Fruit fly (Drosophila melanogaster) whole organism, embryonic: ENCODE data around the gene Pink1.
A peak's percentile ranks its signal among the peaks of the same experiment; 100 is the strongest.

Experiments used
- Asciz ChIP-seq: fragments of 200-800 bp; sonication (Bioruptor generic); optimal IDR thresholded peaks from 2 replicates; lab custom pipeline; 2017; ENCODE audit warnings: missing biosample characterization, mild to moderate bottlenecking, missing genetic modification characterization, missing genetic modification reagents
- Atf3 ChIP-seq: fragments of 200-800 bp; sonication (Bioruptor generic); optimal IDR thresholded peaks from 3 replicates; lab custom pipeline; 2016; ENCODE audit warnings: missing biosample characterization, missing genetic modification characterization
- BEAF-32 ChIP-seq: fragments of 200-800 bp; sonication (Bioruptor generic); optimal IDR thresholded peaks from 3 replicates; lab custom pipeline; 2017; ENCODE audit warnings: missing biosample characterization, missing genetic modification characterization, mild to moderate bottlenecking, moderate library complexity, missing genetic modification reagents
- CG10366 ChIP-seq: fragments of 200-800 bp; sonication (Bioruptor generic); IDR thresholded peaks from 2 replicates; pipeline ENCODE4 v1.3.6; 2022; ENCODE audit warnings: missing biosample characterization, missing genetic modification characterization
- CG10543 ChIP-seq: fragments of 200-800 bp; sonication (Bioruptor generic); optimal IDR thresholded peaks from 3 replicates; lab custom pipeline; 2017; ENCODE audit warnings: missing biosample characterization, mild to moderate bottlenecking, missing genetic modification characterization, moderate library complexity
- CG10979 ChIP-seq: fragments of 200-800 bp; sonication (Bioruptor generic); optimal IDR thresholded peaks from 2 replicates; lab custom pipeline; 2018; ENCODE audit warnings: missing biosample characterization, mild to moderate bottlenecking, missing genetic modification characterization, moderate library complexity
- CG11695 ChIP-seq: fragments of 200-800 bp; sonication (Bioruptor generic); IDR thresholded peaks from 3 replicates; pipeline ENCODE4 v1.3.6; 2022; ENCODE audit warnings: missing biosample characterization, missing genetic modification characterization
- CG12071 ChIP-seq: fragments of 200-800 bp; sonication (Bioruptor generic); optimal IDR thresholded peaks from 3 replicates; lab custom pipeline; 2018; ENCODE audit warnings: missing biosample characterization, mild to moderate bottlenecking, missing genetic modification characterization
- CG12219 ChIP-seq: fragments of 200-800 bp; sonication (Bioruptor generic); optimal IDR thresholded peaks from 3 replicates; lab custom pipeline; 2018; ENCODE audit warnings: missing biosample characterization, mild to moderate bottlenecking, missing genetic modification characterization
- CG1233 ChIP-seq: fragments of 200-800 bp; sonication (Bioruptor generic); optimal IDR thresholded peaks from 4 replicates; lab custom pipeline; 2018; ENCODE audit warnings: missing biosample characterization, mild to moderate bottlenecking, missing genetic modification characterization
- CG14965 ChIP-seq: fragments of 200-800 bp; sonication (Bioruptor generic); optimal IDR thresholded peaks from 2 replicates; lab custom pipeline; 2016; ENCODE audit warnings: missing biosample characterization, missing genetic modification characterization, borderline replicate concordance
- CG18011 ChIP-seq: fragments of 200-800 bp; sonication (Bioruptor generic); optimal IDR thresholded peaks from 2 replicates; lab custom pipeline; 2017; ENCODE audit warnings: missing biosample characterization, missing genetic modification characterization, mild to moderate bottlenecking, moderate library complexity, missing genotype
- CG2889 ChIP-seq: fragments of 200-800 bp; sonication (Bioruptor generic); IDR thresholded peaks from 3 replicates; pipeline ENCODE4 v1.3.6; 2022; ENCODE audit warnings: missing biosample characterization, missing genetic modification characterization
- CG3163 ChIP-seq: fragments of 200-800 bp; sonication (Bioruptor generic); optimal IDR thresholded peaks from 3 replicates; lab custom pipeline; 2016; ENCODE audit warnings: missing biosample characterization, missing genetic modification characterization
- CG5180 ChIP-seq: fragments of 200-800 bp; sonication (Bioruptor generic); optimal IDR thresholded peaks from 3 replicates; lab custom pipeline; 2017; ENCODE audit warnings: missing biosample characterization, missing genetic modification characterization, mild to moderate bottlenecking, moderate library complexity, missing genetic modification reagents
- CG7839 ChIP-seq: fragments of 200-800 bp; sonication (Bioruptor generic); optimal IDR thresholded peaks from 3 replicates; lab custom pipeline; 2018; ENCODE audit warnings: missing biosample characterization, mild to moderate bottlenecking, missing genetic modification characterization, moderate library complexity
- CG7928 ChIP-seq: fragments of 200-800 bp; sonication (Bioruptor generic); optimal IDR thresholded peaks from 2 replicates; lab custom pipeline; 2017; ENCODE audit warnings: missing biosample characterization, mild to moderate bottlenecking, missing genetic modification characterization
- CG9727 ChIP-seq: fragments of 200-800 bp; sonication (Bioruptor generic); optimal IDR thresholded peaks from 3 replicates; lab custom pipeline; 2017; ENCODE audit warnings: missing biosample characterization, mild to moderate bottlenecking, missing genetic modification characterization
- CkIIα-i1 ChIP-seq: fragments of 200-800 bp; sonication (Bioruptor generic); IDR thresholded peaks from 2 replicates; pipeline ENCODE4 v1.3.6; 2022; ENCODE audit warnings: missing biosample characterization, missing genetic modification characterization
- Hey ChIP-seq: fragments of 200-800 bp; sonication (Bioruptor generic); optimal IDR thresholded peaks from 3 replicates; lab custom pipeline; 2018; ENCODE audit warnings: missing biosample characterization, mild to moderate bottlenecking, missing genetic modification characterization
- Hmr ChIP-seq: fragments of 200-800 bp; sonication (Bioruptor generic); optimal IDR thresholded peaks from 3 replicates; lab custom pipeline; 2017; ENCODE audit warnings: mild to moderate bottlenecking, missing biosample characterization, missing genetic modification reagents, missing genetic modification characterization
- NFAT ChIP-seq: fragments of 200-800 bp; sonication (Bioruptor generic); IDR thresholded peaks from 2 replicates; pipeline ENCODE4 v1.3.6; 2022; ENCODE audit warnings: missing biosample characterization, missing genetic modification characterization
- Scr ChIP-seq: fragments of 200-800 bp; sonication (Bioruptor generic); IDR thresholded peaks from 2 replicates; pipeline ENCODE4 v1.3.6; 2022; ENCODE audit warnings: missing biosample characterization, missing genetic modification characterization; ENCODE audit not compliant: partially characterized antibody
- Sox100B ChIP-seq: fragments of 200-800 bp; sonication (Bioruptor generic); optimal IDR thresholded peaks from 3 replicates; lab custom pipeline; 2018; ENCODE audit warnings: missing biosample characterization, mild to moderate bottlenecking, missing genetic modification characterization
- Trl ChIP-seq, 3 experiments: fragments of >200 bp in 2 of 3; fragments of 200-800 bp in 1 of 3; sonication (Bioruptor generic) in 1 of 3; optimal IDR thresholded peaks; 2 replicates in 1 of 3; 3 replicates in 2 of 3; lab custom pipeline; 2016 to 2017; ENCODE audit warnings: missing biosample characterization in 1 of 3, missing genetic modification characterization in 1 of 3
- amos ChIP-seq: fragments of 200-800 bp; sonication (Bioruptor generic); IDR thresholded peaks from 2 replicates; pipeline ENCODE4 v1.3.6; 2022; ENCODE audit warnings: missing biosample characterization, missing genetic modification characterization; ENCODE audit not compliant: partially characterized antibody
- aop ChIP-seq: fragments of 200-800 bp; sonication (Bioruptor generic); IDR thresholded peaks from 2 replicates; pipeline ENCODE4 v1.3.6; 2022; ENCODE audit warnings: missing biosample characterization, missing genetic modification characterization
- ato ChIP-seq: fragments of 200-800 bp; sonication (Bioruptor generic); IDR thresholded peaks from 2 replicates; pipeline ENCODE4 v1.3.6; 2022; ENCODE audit warnings: missing biosample characterization, missing genetic modification characterization; ENCODE audit not compliant: partially characterized antibody
- bab2 ChIP-seq: fragments of 200-800 bp; sonication (Bioruptor generic); optimal IDR thresholded peaks from 2 replicates; lab custom pipeline; 2016; ENCODE audit warnings: missing biosample characterization, missing genetic modification characterization
- crp ChIP-seq, 2 experiments: fragments of 200-800 bp; sonication (Bioruptor generic); optimal IDR thresholded peaks; 2 replicates in 1 of 2; 3 replicates in 1 of 2; lab custom pipeline; 2017; ENCODE audit warnings: missing biosample characterization in 2 of 2, missing genetic modification characterization in 2 of 2, mild to moderate bottlenecking in 1 of 2, moderate library complexity in 1 of 2
- da ChIP-seq: fragments of 200-800 bp; sonication (Bioruptor generic); optimal IDR thresholded peaks from 2 replicates; lab custom pipeline; 2016; ENCODE audit warnings: missing biosample characterization, missing genetic modification characterization
- danr ChIP-seq: fragments of 200-800 bp; sonication (Bioruptor generic); IDR thresholded peaks from 2 replicates; pipeline ENCODE4 v1.3.6; 2022; ENCODE audit warnings: missing biosample characterization, missing genetic modification characterization
- gsb ChIP-seq: fragments of 200-800 bp; sonication (Bioruptor generic); IDR thresholded peaks from 2 replicates; pipeline ENCODE4 v1.3.6; 2022; ENCODE audit warnings: missing biosample characterization, missing genetic modification characterization
- h ChIP-seq: fragments of >200 bp; optimal IDR thresholded peaks from 2 replicates; lab custom pipeline; 2017
- ind ChIP-seq: fragments of 200-800 bp; sonication (Bioruptor generic); optimal IDR thresholded peaks from 3 replicates; lab custom pipeline; 2016; ENCODE audit warnings: missing biosample characterization, missing genetic modification characterization
- klu ChIP-seq: fragments of 200-800 bp; sonication (Bioruptor generic); IDR thresholded peaks from 2 replicates; pipeline ENCODE4 v1.3.6; 2022; ENCODE audit warnings: missing biosample characterization, missing genetic modification characterization
- knrl ChIP-seq: fragments of 200-800 bp; sonication (Bioruptor generic); IDR thresholded peaks from 3 replicates; pipeline ENCODE4 v1.3.6; 2022; ENCODE audit warnings: missing biosample characterization, missing genetic modification characterization; ENCODE audit not compliant: partially characterized antibody
- lmd ChIP-seq: fragments of 200-800 bp; sonication (Bioruptor generic); IDR thresholded peaks from 2 replicates; pipeline ENCODE4 v1.3.6; 2022; ENCODE audit warnings: missing biosample characterization, missing genetic modification characterization
- maf-S ChIP-seq: fragments of 200-800 bp; sonication (Bioruptor generic); optimal IDR thresholded peaks from 2 replicates; lab custom pipeline; 2016; ENCODE audit warnings: missing biosample characterization, missing genetic modification characterization
- nau ChIP-seq: fragments of 200-800 bp; sonication (Bioruptor generic); optimal IDR thresholded peaks from 3 replicates; lab custom pipeline; 2017; ENCODE audit warnings: missing biosample characterization, mild to moderate bottlenecking, missing genetic modification characterization, missing genetic modification reagents
- nom ChIP-seq: fragments of 200-800 bp; sonication (Bioruptor generic); optimal IDR thresholded peaks from 2 replicates; lab custom pipeline; 2017; ENCODE audit warnings: missing biosample characterization, missing genetic modification characterization, mild to moderate bottlenecking, moderate library complexity, missing genetic modification reagents
- org-1 ChIP-seq: fragments of 200-800 bp; sonication (Bioruptor generic); optimal IDR thresholded peaks from 2 replicates; lab custom pipeline; 2017; ENCODE audit warnings: missing biosample characterization, missing genetic modification characterization
- pho ChIP-seq: fragments of 200-800 bp; sonication (Bioruptor generic); optimal IDR thresholded peaks from 2 replicates; lab custom pipeline; 2016; ENCODE audit warnings: missing biosample characterization, missing genetic modification characterization
- pzg ChIP-seq: fragments of 200-800 bp; sonication (Bioruptor generic); optimal IDR thresholded peaks from 3 replicates; lab custom pipeline; 2018; ENCODE audit warnings: missing biosample characterization, mild to moderate bottlenecking, missing genetic modification characterization, moderate library complexity
- rib ChIP-seq: fragments of 200-800 bp; sonication (Bioruptor generic); IDR thresholded peaks from 2 replicates; pipeline ENCODE4 v1.3.6; 2022; ENCODE audit warnings: missing biosample characterization, missing genetic modification characterization
- sens-2 ChIP-seq: fragments of 200-800 bp; sonication (Bioruptor generic); IDR thresholded peaks from 2 replicates; pipeline ENCODE4 v1.3.6; 2022; ENCODE audit warnings: missing biosample characterization, missing genetic modification characterization
- stwl ChIP-seq: fragments of 200-800 bp; sonication (Bioruptor generic); optimal IDR thresholded peaks from 3 replicates; lab custom pipeline; 2018; ENCODE audit warnings: missing biosample characterization, mild to moderate bottlenecking, missing genetic modification characterization, moderate library complexity
- tll ChIP-seq, 2 experiments: fragments of 200-800 bp in 1 of 2; fragments of >200 bp in 1 of 2; sonication (Bioruptor generic) in 1 of 2; optimal IDR thresholded peaks; 2 replicates each; lab custom pipeline; 2017 to 2019; ENCODE audit warnings: missing biosample characterization in 2 of 2, missing genetic modification characterization in 2 of 2, mild to moderate bottlenecking in 1 of 2, moderate library complexity in 1 of 2
- twi ChIP-seq: fragments of 200-800 bp; optimal IDR thresholded peaks from 2 replicates; lab custom pipeline; 2019; ENCODE audit warnings: missing biosample characterization, mild to moderate bottlenecking, missing genetic modification characterization, moderate library complexity
- zen2 ChIP-seq: fragments of 200-800 bp; sonication (Bioruptor generic); IDR thresholded peaks from 3 replicates; pipeline ENCODE4 v1.3.6; 2022; ENCODE audit warnings: missing biosample characterization, missing genetic modification characterization; ENCODE audit not compliant: partially characterized antibody

The Pink1 gene

DNA sequence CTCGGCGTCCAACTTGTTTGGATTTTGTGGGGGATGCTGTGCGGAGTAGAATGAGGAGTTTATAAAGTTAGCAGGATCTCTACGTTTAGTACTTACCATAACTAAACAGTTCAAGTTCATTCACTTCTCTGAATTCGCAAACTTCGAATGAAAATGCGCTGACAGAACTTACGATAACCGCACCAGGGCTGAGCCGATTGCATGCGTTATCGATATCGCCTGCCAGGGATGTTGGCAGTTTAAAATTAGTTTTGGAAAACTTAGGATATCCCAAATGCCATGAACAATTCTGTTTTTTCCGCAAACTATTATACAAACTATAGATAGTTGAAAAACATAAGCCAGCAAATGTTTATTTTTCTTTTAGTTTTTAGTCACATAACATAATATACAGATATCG is 3.7 kb downstream of the Pink1 start, which contains the start of gene CG44303 (continued):
- TF ChIP-seq pzg (peak; percentile 28), twi (no peak), da (GFP tag; lab: Kevin White, UChicago) (no peak), nau (GFP tag; lab: Kevin White, UChicago) (no peak), CG1233 (GFP tag; lab: Kevin White, UChicago) (no peak), org-1 (GFP tag; lab: Kevin White, UChicago) (no peak), CG14965 (GFP tag; lab: Kevin White, UChicago) (no peak), CG12071 (GFP tag; lab: Kevin White, UChicago) (no peak), stwl (tag; lab: Kevin White, UChicago) (peak; percentile 31), ind (no peak), tll (GFP tag; optimal IDR thresholded peaks at IDR 0.05; lab: Kevin White, UChicago) (no peak), ato (peak; percentile 79), CG5180 (GFP tag; lab: Kevin White, UChicago) (no peak), Hmr (no peak), amos (GFP tag; lab: Robert Waterston, UW) (peak; percentile 61; the same call in 1 of the 2 replicates), bab2 (GFP tag; lab: Kevin White, UChicago) (no peak), CG10366 (GFP tag; lab: Robert Waterston, UW) (no peak), Trl (optimal IDR thresholded peaks at IDR 0.05; lab: Kevin White, UChicago) (no peak), Trl (GFP tag; optimal IDR thresholded peaks at IDR 0.05; lab: Kevin White, UChicago) (no peak), CG2889 (no peak), maf-S (GFP tag; lab: Kevin White, UChicago) (no peak), CG10543 (GFP tag; lab: Kevin White, UChicago) (no peak), gsb (GFP tag; lab: Robert Waterston, UW) (no peak), pho (GFP tag; lab: Kevin White, UChicago) (no peak), CG18011 (GFP tag; lab: Kevin White, UChicago) (no peak), CG12219 (GFP tag; lab: Kevin White, UChicago) (no peak), danr (GFP tag; lab: Robert Waterston, UW) (no peak), h (no peak), Scr (peak; percentile 43; the same call in 1 of the 2 replicates), crp (GFP tag; optimal IDR thresholded peaks at IDR 0.05; lab: Kevin White, UChicago) (no peak), klu (GFP tag; lab: Robert Waterston, UW) (no peak), Atf3 (GFP tag; lab: Kevin White, UChicago) (no peak), CkIIα-i1 (GFP tag; lab: Robert Waterston, UW) (no peak), lmd (no peak), Hey (tag; lab: Kevin White, UChicago) (no peak), NFAT (GFP tag; lab: Robert Waterston, UW) (no peak), BEAF-32 (GFP tag; lab: Kevin White, UChicago) (peak; percentile 30), CG10979 (tag; lab: Kevin White, UChicago) (no peak), nom (GFP tag; lab: Kevin White, UChicago) (no peak), sens-2 (GFP tag; lab: Robert Waterston, UW) (no peak), Asciz (GFP tag; lab: Kevin White, UChicago) (no peak), CG9727 (GFP tag; lab: Kevin White, UChicago) (no peak), zen2 (peak; percentile 67; the same call in 2 of the 3 replicates), knrl (GFP tag; lab: Robert Waterston, UW) (no peak), CG7839 (tag; lab: Kevin White, UChicago) (no peak), Sox100B (GFP tag; lab: Kevin White, UChicago) (no peak), CG3163 (GFP tag; lab: Kevin White, UChicago) (no peak), CG11695 (GFP tag; lab: Robert Waterston, UW) (no peak), CG7928 (GFP tag; lab: Kevin White, UChicago) (peak; percentile 83), rib (GFP tag; lab: Robert Waterston, UW) (no peak), aop (no peak)
